Worm (Caenorhabditis elegans): ENCODE results near the gene lgc-35.

Gene lgc-35

DNA sequence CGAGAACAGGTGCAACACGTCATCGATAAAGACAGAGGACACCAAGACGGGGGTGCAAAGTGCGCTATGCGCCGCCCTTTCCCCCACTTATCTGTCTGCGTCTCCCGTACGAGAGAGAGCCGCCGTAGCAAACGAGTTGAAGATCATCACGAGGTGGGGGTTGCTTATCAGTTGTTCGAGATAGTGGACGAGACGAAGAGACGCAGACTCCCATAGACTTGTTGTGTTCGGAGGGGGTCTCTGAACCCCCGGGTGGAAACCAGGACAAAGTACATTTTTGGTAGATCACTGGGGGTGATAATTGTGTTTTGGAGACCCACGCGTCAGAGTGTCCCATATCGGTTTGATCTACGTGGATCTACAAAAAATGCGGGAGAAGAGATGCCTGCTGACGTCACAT, 41.1 kb downstream of the lgc-35 start:
- TF ChIP-seq egl-27 (tag; optimal IDR thresholded peaks at IDR 0.05) (peak; percentile 58), ztf-4 (tag; optimal IDR thresholded peaks at IDR 0.05) (peak; percentile 80), nhr-77 (tag; optimal IDR thresholded peaks at IDR 0.05) (peak; percentile 11), skn-1 (tag; optimal IDR thresholded peaks at IDR 0.05) (no peak), ceh-16 (tag; optimal IDR thresholded peaks at IDR 0.05) (no peak), fos-1 (tag; optimal IDR thresholded peaks at IDR 0.05) (peak; percentile 14), lin-15B (tag; optimal IDR thresholded peaks at IDR 0.05) (peak; percentile 24), nhr-23 (tag; optimal IDR thresholded peaks at IDR 0.05) (peak; percentile 87), nhr-28 (tag; optimal IDR thresholded peaks at IDR 0.05) (peak; percentile 5), elt-2 (tag; optimal IDR thresholded peaks at IDR 0.05) (peak; percentile 95), elt-1 (tag; optimal IDR thresholded peaks at IDR 0.05) (peak; percentile 68), nhr-76 (tag; optimal IDR thresholded peaks at IDR 0.05) (no peak), ama-1 (optimal IDR thresholded peaks at IDR 0.05) (no peak), nhr-237 (tag; optimal IDR thresholded peaks at IDR 0.05) (no peak), ceh-28 (tag; optimal IDR thresholded peaks at IDR 0.05) (peak; percentile 73), unc-62 (GFP tag; optimal IDR thresholded peaks at IDR 0.05) (no peak), ZK546.5 (tag; optimal IDR thresholded peaks at IDR 0.05) (no peak), ceh-9 (tag; optimal IDR thresholded peaks at IDR 0.05) (no peak), ceh-82 (tag; optimal IDR thresholded peaks at IDR 0.05) (no peak), pqm-1 (tag; optimal IDR thresholded peaks at IDR 0.05) (peak; percentile 94), nhr-43 (tag; optimal IDR thresholded peaks at IDR 0.05; ENCODE audit: poor library complexity, severe bottlenecking) (peak; percentile 96), lsy-12 (tag; optimal IDR thresholded peaks at IDR 0.05) (peak; percentile 71), fkh-10 (GFP tag; optimal IDR thresholded peaks at IDR 0.05) (no peak), pha-4 (tag; optimal IDR thresholded peaks at IDR 0.05) (peak; percentile 82), mdl-1 (tag; optimal IDR thresholded peaks at IDR 0.05) (peak; percentile 76), daf-12 (tag; optimal IDR thresholded peaks at IDR 0.05) (no peak), R02D3.7 (tag; optimal IDR thresholded peaks at IDR 0.05) (peak; percentile 49), lin-39 (tag; optimal IDR thresholded peaks at IDR 0.05) (no peak), tbx-2 (tag; optimal IDR thresholded peaks at IDR 0.05) (peak; percentile 58), nhr-67 (tag; optimal IDR thresholded peaks at IDR 0.05) (no peak), zag-1 (tag; optimal IDR thresholded peaks at IDR 0.05) (no peak), eor-1 (tag; optimal IDR thresholded peaks at IDR 0.05) (no peak), elt-3 (tag; optimal IDR thresholded peaks at IDR 0.05) (peak in 1 of 3 experiments; percentile 71), aly-2 (tag; optimal IDR thresholded peaks at IDR 0.05) (no peak), nhr-25 (tag; optimal IDR thresholded peaks at IDR 0.05) (peak; percentile 87), unc-39 (tag; optimal IDR thresholded peaks at IDR 0.05) (no peak), nhr-12 (tag; optimal IDR thresholded peaks at IDR 0.05) (no peak), snpc-4 (tag; optimal IDR thresholded peaks at IDR 0.05) (peak; percentile 48), hmg-11 (tag; optimal IDR thresholded peaks at IDR 0.05) (peak; percentile 2), fkh-2 (tag; optimal IDR thresholded peaks at IDR 0.05) (no peak), nfya-1 (tag; optimal IDR thresholded peaks at IDR 0.05; ENCODE audit: insufficient read depth) (peak; percentile 90), jun-1 (tag; optimal IDR thresholded peaks at IDR 0.05) (peak; percentile 87), nhr-11 (tag; optimal IDR thresholded peaks at IDR 0.05) (peak; percentile 69), ztf-11 (tag; optimal IDR thresholded peaks at IDR 0.05) (no peak), mml-1 (tag; optimal IDR thresholded peaks at IDR 0.05) (no peak), egl-5 (tag; optimal IDR thresholded peaks at IDR 0.05) (no peak), sea-2 (GFP tag; optimal IDR thresholded peaks at IDR 0.05) (no peak)
